Fruit fly (Drosophila melanogaster): Measurements from ENCODE around the gene Sytbeta.

Gene Sytbeta

dm6 chr3L:15050109-15050508, 14.7 kb downstream of the Sytbeta start, which contains the start of gene CG18581:
Gene CG18581 (minus strand): TSS chr3L:15050209.
- TF ChIP-seq h (optimal IDR thresholded peaks at IDR 0.05) (no peak), Myc (optimal IDR thresholded peaks at IDR 0.05) (no peak), ttk (optimal IDR thresholded peaks at IDR 0.05) (no peak), psq (optimal IDR thresholded peaks at IDR 0.05) (no peak), Sin3A (optimal IDR thresholded peaks at IDR 0.05) (no peak), insv (optimal IDR thresholded peaks at IDR 0.05) (no peak)

- TF ChIP-seq Myc (optimal IDR thresholded peaks at IDR 0.05) (no peak), Sin3A (optimal IDR thresholded peaks at IDR 0.05) (no peak), insv (optimal IDR thresholded peaks at IDR 0.05) (no peak), h (optimal IDR thresholded peaks at IDR 0.05) (no peak), psq (optimal IDR thresholded peaks at IDR 0.05) (no peak), ttk (optimal IDR thresholded peaks at IDR 0.05) (no peak)
Measured at dm6 chr3L:15049395-15049794, 15.4 kb downstream of the Sytbeta start, which contains the start of gene CG43678. Gene CG43678 (minus strand): TSS chr3L:15049495.

DNA sequence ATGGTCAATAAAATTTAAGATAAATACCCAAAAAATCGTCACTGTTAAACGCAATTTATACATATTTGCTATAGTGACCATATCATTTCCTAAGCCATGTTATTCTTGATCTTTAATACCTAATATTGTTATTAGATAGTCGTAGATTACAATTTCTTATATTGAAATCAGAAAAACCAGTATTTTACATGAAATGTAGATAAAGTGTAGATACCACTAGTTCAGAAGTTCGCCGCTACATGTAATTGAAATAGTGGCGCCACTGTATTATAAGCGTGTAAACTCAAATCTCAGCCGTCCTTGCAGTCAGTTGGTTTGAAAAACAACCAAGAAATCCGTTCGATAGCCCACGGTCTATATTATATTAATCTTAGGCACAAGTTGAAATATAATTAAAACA, 16.7 kb downstream of the Sytbeta start:
- TF ChIP-seq psq (optimal IDR thresholded peaks at IDR 0.05) (no peak), insv (optimal IDR thresholded peaks at IDR 0.05) (no peak), h (optimal IDR thresholded peaks at IDR 0.05) (no peak), Sin3A (optimal IDR thresholded peaks at IDR 0.05) (no peak), ttk (optimal IDR thresholded peaks at IDR 0.05) (no peak), Myc (optimal IDR thresholded peaks at IDR 0.05) (no peak)

DNA sequence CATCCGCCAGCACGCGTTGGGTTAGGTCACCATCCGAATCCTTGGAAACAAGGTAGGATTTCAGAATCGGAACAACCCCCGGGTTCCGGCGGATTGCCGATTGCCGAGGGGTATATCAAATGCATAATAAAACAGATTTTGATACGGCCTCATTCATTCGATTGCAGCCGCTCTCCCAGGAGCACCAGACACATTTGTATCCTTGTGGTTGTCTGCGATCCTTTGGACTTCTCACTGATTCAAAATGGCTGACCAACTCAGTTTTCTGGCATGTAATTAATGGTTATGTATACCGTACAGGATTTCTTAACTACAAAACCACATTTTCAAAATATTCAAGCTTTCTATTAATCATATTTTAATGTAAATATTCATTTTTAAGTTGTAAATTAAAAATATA, 17.2 kb downstream of the Sytbeta start:
- no peak for TF ChIP-seq ttk (optimal IDR thresholded peaks at IDR 0.05)
- no peak for TF ChIP-seq h (optimal IDR thresholded peaks at IDR 0.05)
- no peak for TF ChIP-seq psq (optimal IDR thresholded peaks at IDR 0.05)
- no peak for TF ChIP-seq Myc (optimal IDR thresholded peaks at IDR 0.05)
- no peak for TF ChIP-seq insv (optimal IDR thresholded peaks at IDR 0.05)
- no peak for TF ChIP-seq Sin3A (optimal IDR thresholded peaks at IDR 0.05)

DNA sequence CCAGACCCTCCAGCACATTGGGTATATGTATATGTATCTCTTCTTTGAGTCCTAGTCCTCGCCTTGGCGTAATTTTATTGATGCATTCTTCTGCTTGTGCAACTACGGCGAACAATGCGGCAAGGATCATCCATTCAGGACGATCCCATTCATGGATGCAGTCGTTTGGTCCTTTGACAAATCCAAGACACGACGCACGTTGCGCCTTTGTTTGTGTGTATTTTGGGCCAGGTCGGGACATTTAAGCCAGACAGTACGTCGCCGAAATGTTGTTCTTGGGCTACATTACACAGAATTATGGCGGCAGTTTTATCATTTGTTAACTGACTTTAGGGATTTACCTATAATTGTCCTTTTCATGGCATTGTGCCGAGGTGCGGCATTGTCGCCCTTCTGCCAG, 19.7 kb downstream of the Sytbeta start:
- no peak for TF ChIP-seq insv (optimal IDR thresholded peaks at IDR 0.05)
- TF ChIP-seq Sin3A (optimal IDR thresholded peaks at IDR 0.05), result no peak
- TF ChIP-seq h (optimal IDR thresholded peaks at IDR 0.05), result no peak
- TF ChIP-seq Myc (optimal IDR thresholded peaks at IDR 0.05), result no peak
- TF ChIP-seq psq (optimal IDR thresholded peaks at IDR 0.05), result no peak
- no peak for TF ChIP-seq ttk (optimal IDR thresholded peaks at IDR 0.05)

dm6 chr3L:15043874-15044336, 20.9 kb downstream of the Sytbeta start, which contains the start of gene ind:
Gene ind (minus strand): TSS chr3L:15043924.
- TF ChIP-seq h (optimal IDR thresholded peaks at IDR 0.05) (no peak), ttk (optimal IDR thresholded peaks at IDR 0.05) (no peak), insv (optimal IDR thresholded peaks at IDR 0.05) (no peak), Myc (optimal IDR thresholded peaks at IDR 0.05) (no peak), psq (optimal IDR thresholded peaks at IDR 0.05) (no peak), Sin3A (optimal IDR thresholded peaks at IDR 0.05) (no peak)

DNA sequence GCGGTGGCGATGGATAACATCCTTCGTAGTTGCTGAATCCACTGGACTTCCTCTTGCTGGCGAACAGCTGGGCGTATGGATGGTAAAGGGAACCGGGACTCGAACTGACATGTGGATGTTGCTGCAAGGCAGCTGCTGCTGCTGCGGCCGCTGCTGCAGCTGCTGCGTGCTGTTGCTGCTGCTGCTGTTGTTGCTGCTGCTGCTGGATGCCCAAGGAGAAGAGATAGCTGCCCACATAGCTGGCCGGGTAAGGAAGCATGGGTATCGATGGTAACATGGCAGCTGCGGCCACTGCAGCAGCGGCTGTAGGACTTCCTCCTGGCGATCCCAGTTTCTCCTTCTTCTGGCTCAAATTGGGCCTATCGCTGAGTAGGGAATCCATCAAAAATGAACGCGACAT, 21.3 kb downstream of the Sytbeta start:
- TF ChIP-seq ttk (optimal IDR thresholded peaks at IDR 0.05) (no peak), Sin3A (optimal IDR thresholded peaks at IDR 0.05) (no peak)

dm6 chr3L:15042470-15042869, 22.3 kb downstream of the Sytbeta start, which contains the start of gene Rpn12R:
Gene Rpn12R (minus strand): TSS chr3L:15042570.
- TF ChIP-seq psq (optimal IDR thresholded peaks at IDR 0.05) (no peak), h (optimal IDR thresholded peaks at IDR 0.05) (no peak), Myc (optimal IDR thresholded peaks at IDR 0.05) (no peak), Sin3A (optimal IDR thresholded peaks at IDR 0.05) (no peak), insv (optimal IDR thresholded peaks at IDR 0.05) (no peak), ttk (optimal IDR thresholded peaks at IDR 0.05) (no peak)

- TF ChIP-seq Myc (optimal IDR thresholded peaks at IDR 0.05) (no peak), Sin3A (optimal IDR thresholded peaks at IDR 0.05) (no peak), psq (optimal IDR thresholded peaks at IDR 0.05) (no peak), h (optimal IDR thresholded peaks at IDR 0.05) (no peak), ttk (optimal IDR thresholded peaks at IDR 0.05) (no peak), insv (optimal IDR thresholded peaks at IDR 0.05) (no peak)
Measured at dm6 chr3L:15040329-15040886, 24.4 kb downstream of the Sytbeta start.

dm6 chr3L:15039510-15039909, 25.3 kb downstream of the Sytbeta start:
- TF ChIP-seq Myc (optimal IDR thresholded peaks at IDR 0.05) (no peak), ttk (optimal IDR thresholded peaks at IDR 0.05) (no peak), h (optimal IDR thresholded peaks at IDR 0.05) (no peak), psq (optimal IDR thresholded peaks at IDR 0.05) (no peak), insv (optimal IDR thresholded peaks at IDR 0.05) (no peak)

- TF ChIP-seq h (optimal IDR thresholded peaks at IDR 0.05) (no peak), Sin3A (optimal IDR thresholded peaks at IDR 0.05) (no peak), ttk (optimal IDR thresholded peaks at IDR 0.05) (no peak), psq (optimal IDR thresholded peaks at IDR 0.05) (no peak), insv (optimal IDR thresholded peaks at IDR 0.05) (no peak), Myc (optimal IDR thresholded peaks at IDR 0.05) (no peak)
Measured at dm6 chr3L:15035585-15035984, 29.2 kb downstream of the Sytbeta start.

DNA sequence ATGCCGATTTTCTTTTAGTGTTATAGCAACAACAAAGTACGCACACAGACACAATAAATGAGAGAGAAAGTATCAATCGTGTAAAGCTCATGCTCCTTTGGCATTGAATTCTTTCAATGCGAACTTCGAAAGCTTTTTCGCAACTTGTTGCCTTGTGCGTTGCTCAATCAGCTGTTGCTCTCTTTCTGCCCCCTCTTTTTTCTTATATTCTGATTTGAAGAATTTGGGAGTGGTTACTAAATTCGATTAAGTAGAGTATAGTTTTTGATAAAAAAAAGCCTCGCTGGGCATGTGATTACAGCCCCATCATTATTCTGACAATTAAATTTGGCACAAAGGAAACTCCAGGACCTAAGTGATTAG, 30.1 kb downstream of the Sytbeta start:
- TF ChIP-seq insv (optimal IDR thresholded peaks at IDR 0.05) (no peak), Myc (optimal IDR thresholded peaks at IDR 0.05) (no peak), psq (optimal IDR thresholded peaks at IDR 0.05) (no peak), Sin3A (optimal IDR thresholded peaks at IDR 0.05) (no peak), h (optimal IDR thresholded peaks at IDR 0.05) (no peak), ttk (optimal IDR thresholded peaks at IDR 0.05) (no peak)

DNA sequence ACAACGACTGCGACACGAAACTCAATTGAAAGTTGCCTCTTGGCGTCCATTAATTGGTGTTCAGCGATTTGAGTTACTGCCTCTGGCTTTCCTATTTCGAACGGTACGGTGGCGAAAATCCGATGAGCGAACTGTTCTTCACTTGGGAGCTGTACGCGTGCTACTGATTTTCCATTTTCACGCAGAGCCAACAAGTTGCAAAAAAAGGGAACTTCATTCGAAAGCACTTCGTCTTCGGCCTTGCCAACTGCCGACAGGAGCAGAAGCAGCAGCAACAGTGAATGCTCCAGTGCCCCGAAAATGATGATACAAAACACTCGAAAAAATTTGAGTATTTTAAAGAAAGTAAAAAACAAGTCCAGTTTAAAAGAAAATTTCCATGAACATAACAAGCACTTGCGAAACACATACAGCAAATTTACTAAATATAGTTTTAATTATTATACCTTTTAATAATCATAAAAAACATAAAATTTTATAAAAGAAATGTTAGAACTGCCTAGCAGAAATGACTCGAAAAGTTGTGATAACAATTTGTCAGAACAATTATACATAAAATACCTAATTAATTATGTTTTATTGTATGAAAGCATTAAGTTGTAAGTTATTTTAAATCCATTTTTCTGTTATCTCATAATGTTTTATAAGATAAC, 30.6 kb downstream of the Sytbeta start:
- TF ChIP-seq Myc (optimal IDR thresholded peaks at IDR 0.05) (no peak), psq (optimal IDR thresholded peaks at IDR 0.05) (no peak)

Data from Kc167 (cell line).